Worm (Caenorhabditis elegans): ENCODE measurements around the gene W02B3.3.
"Not testable (repeated sequence)": the region's sequence is repeated elsewhere in the genome, so short reads cannot be mapped to it uniquely, and the experiment has no call there.

W02B3.3 gene

ce11 chrIII:668303-668893 is at the start of gene W02B3.3 (continued):
- TF ChIP-seq elt-2 (tag; optimal IDR thresholded peaks at IDR 0.05) (no peak), ceh-30 (tag; optimal IDR thresholded peaks at IDR 0.05) (no peak), mec-3 (tag; optimal IDR thresholded peaks at IDR 0.05; ENCODE audit: borderline replicate concordance) (no peak), unc-42 (tag; optimal IDR thresholded peaks at IDR 0.05) (peak; percentile 94), madf-2 (tag; optimal IDR thresholded peaks at IDR 0.05) (no peak), pqm-1 (tag; optimal IDR thresholded peaks at IDR 0.05) (no peak), ceh-31 (tag; optimal IDR thresholded peaks at IDR 0.05) (peak; percentile 84), elt-4 (tag; optimal IDR thresholded peaks at IDR 0.05) (no peak), unc-86 (tag; optimal IDR thresholded peaks at IDR 0.05) (no peak), ceh-19 (GFP tag; optimal IDR thresholded peaks at IDR 0.05) (peak; percentile 74), nhr-11 (tag; optimal IDR thresholded peaks at IDR 0.05) (no peak), gmeb-2 (tag; optimal IDR thresholded peaks at IDR 0.05) (no peak), pag-3 (tag; optimal IDR thresholded peaks at IDR 0.05; ENCODE audit: borderline replicate concordance) (peak; percentile 33), ets-4 (tag; optimal IDR thresholded peaks at IDR 0.05) (no peak), K09A11.1 (tag; optimal IDR thresholded peaks at IDR 0.05; ENCODE audit: insufficient read depth) (no peak), pat-9 (tag; optimal IDR thresholded peaks at IDR 0.05) (peak; percentile 6)

ce11 chrIII:710042-710441 is 41.8 kb upstream of the W02B3.3 start:
- TF ChIP-seq che-1 (tag; optimal IDR thresholded peaks at IDR 0.05), result no peak
- peak; percentile 0 for TF ChIP-seq dmd-4 (tag; optimal IDR thresholded peaks at IDR 0.05; ENCODE audit: borderline replicate concordance)
- peak; percentile 70 for TF ChIP-seq ceh-34 (tag; optimal IDR thresholded peaks at IDR 0.05)

ce11 chrIII:698814-699213 is 30.6 kb upstream of the W02B3.3 start:
- no peak for TF ChIP-seq hlh-30 (tag; optimal IDR thresholded peaks at IDR 0.05; ENCODE audit: insufficient read depth)
- TF ChIP-seq ceh-24 (tag; optimal IDR thresholded peaks at IDR 0.05), result no peak

- TF ChIP-seq mec-3 (tag; optimal IDR thresholded peaks at IDR 0.05; ENCODE audit: borderline replicate concordance) (no peak), pros-1 (tag; optimal IDR thresholded peaks at IDR 0.05) (no peak)
Observed at ce11 chrIII:696372-696771, 28.1 kb upstream of the W02B3.3 start, which contains the start of gene sel-15. sel-15 (minus strand) TSS chrIII:696472.

ce11 chrIII:691933-692332 is 23.7 kb upstream of the W02B3.3 start, which contains the start of gene W02B3.7:
W02B3.7 (minus strand) TSS chrIII:692033.
- no peak for TF ChIP-seq dmd-4 (tag; optimal IDR thresholded peaks at IDR 0.05; ENCODE audit: borderline replicate concordance)
- no peak for TF ChIP-seq hlh-15 (tag; optimal IDR thresholded peaks at IDR 0.05)
- no peak for TF ChIP-seq ttx-3 (tag; optimal IDR thresholded peaks at IDR 0.05)
- no peak for TF ChIP-seq hlh-13 (GFP tag; optimal IDR thresholded peaks at IDR 0.05)

ce11 chrIII:688869-689268 is 20.6 kb upstream of the W02B3.3 start, which contains the start of gene elf-1:
elf-1 (plus strand) TSS chrIII:689169.
- not testable (repeated sequence) for TF ChIP-seq pha-4, syd-9, hlh-15 (tag; optimal IDR thresholded peaks at IDR 0.05)

- TF ChIP-seq unc-3 (GFP tag; conservative IDR thresholded peaks at IDR 0.05) (no peak), unc-3 (tag; optimal IDR thresholded peaks at IDR 0.05) (no peak), ttx-3 (tag; optimal IDR thresholded peaks at IDR 0.05) (no peak), elt-4 (tag; optimal IDR thresholded peaks at IDR 0.05) (no peak), C08G9.2 (tag; optimal IDR thresholded peaks at IDR 0.05) (no peak), hlh-13 (GFP tag; optimal IDR thresholded peaks at IDR 0.05) (no peak), ceh-31 (tag; optimal IDR thresholded peaks at IDR 0.05) (no peak), tbx-2 (tag; optimal IDR thresholded peaks at IDR 0.05) (no peak), nfya-1 (tag; optimal IDR thresholded peaks at IDR 0.05) (no peak), ceh-48 (tag; optimal IDR thresholded peaks at IDR 0.05) (no peak), mec-3 (tag; optimal IDR thresholded peaks at IDR 0.05; ENCODE audit: borderline replicate concordance) (no peak), sox-2 (GFP tag; IDR thresholded peaks at IDR 0.05) (no peak), npax-4 (tag; optimal IDR thresholded peaks at IDR 0.05) (no peak), unc-86 (tag; optimal IDR thresholded peaks at IDR 0.05) (no peak), gmeb-2 (tag; optimal IDR thresholded peaks at IDR 0.05) (no peak), K09A11.1 (tag; optimal IDR thresholded peaks at IDR 0.05; ENCODE audit: insufficient read depth) (no peak), elt-2 (tag; optimal IDR thresholded peaks at IDR 0.05) (no peak), K02D7.2 (tag; optimal IDR thresholded peaks at IDR 0.05) (no peak), hlh-6 (tag; optimal IDR thresholded peaks at IDR 0.05) (no peak), hlh-15 (tag; optimal IDR thresholded peaks at IDR 0.05) (no peak), fkh-6 (tag; optimal IDR thresholded peaks at IDR 0.05) (no peak)
Observed at ce11 chrIII:688083-688482, 19.9 kb upstream of the W02B3.3 start.
